Fruit fly (Drosophila melanogaster): ENCODE data around the gene LIMK1.

- no peak for TF ChIP-seq CTCF (optimal IDR thresholded peaks at IDR 0.05)
- no peak for TF ChIP-seq CG8478 (optimal IDR thresholded peaks at IDR 0.05)
These were observed 3.2 kb upstream of the LIMK1 start for dm6 chrX:12595100-12595609.
